Worm (Caenorhabditis elegans): ENCODE data around the gene prx-13.

The prx-13 gene

ce11 chrII:7251978-7252377, at the start of gene prx-13, which contains the start of gene ada-2:
Gene prx-13, minus strand, starts transcription at chrII:7252015.
Gene ada-2, plus strand, starts transcription at chrII:7252259.
- TF ChIP-seq him-1 (tag; optimal IDR thresholded peaks at IDR 0.05) (no peak), W03F9.2 (tag; optimal IDR thresholded peaks at IDR 0.05) (no peak), dao-5 (tag; optimal IDR thresholded peaks at IDR 0.05) (no peak)

ce11 chrII:7299042-7299441, 47.2 kb upstream of the prx-13 start, which contains the start of gene C30G12.1:
Gene C30G12.1, plus strand, starts transcription at chrII:7299342.
- TF ChIP-seq dao-5 (tag; optimal IDR thresholded peaks at IDR 0.05) (no peak), W03F9.2 (tag; optimal IDR thresholded peaks at IDR 0.05) (no peak), him-1 (tag; optimal IDR thresholded peaks at IDR 0.05) (no peak)

ce11 chrII:7298197-7298682, 46.4 kb upstream of the prx-13 start, which contains the start of gene puf-8:
Gene puf-8, minus strand, starts transcription at chrII:7298247.
- TF ChIP-seq W03F9.2 (tag; optimal IDR thresholded peaks at IDR 0.05) = no peak
- TF ChIP-seq him-1 (tag; optimal IDR thresholded peaks at IDR 0.05) = no peak
- no peak for TF ChIP-seq dao-5 (tag; optimal IDR thresholded peaks at IDR 0.05)

ce11 chrII:7295917-7296316, 44.1 kb upstream of the prx-13 start, which contains the start of gene C30G12.6:
Gene C30G12.6, minus strand, starts transcription at chrII:7296017.
- no peak for TF ChIP-seq W03F9.2 (tag; optimal IDR thresholded peaks at IDR 0.05)
- no peak for TF ChIP-seq him-1 (tag; optimal IDR thresholded peaks at IDR 0.05)
- no peak for TF ChIP-seq dao-5 (tag; optimal IDR thresholded peaks at IDR 0.05)

ce11 chrII:7289923-7290476, 38.2 kb upstream of the prx-13 start, which contains the start of gene C30G12.2:
Gene C30G12.2, plus strand, starts transcription at chrII:7290426.
- TF ChIP-seq dao-5 (tag; optimal IDR thresholded peaks at IDR 0.05) (no peak), him-1 (tag; optimal IDR thresholded peaks at IDR 0.05) (no peak), W03F9.2 (tag; optimal IDR thresholded peaks at IDR 0.05) (no peak)

ce11 chrII:7287709-7288108, 35.9 kb upstream of the prx-13 start:
- no peak for TF ChIP-seq dao-5 (tag; optimal IDR thresholded peaks at IDR 0.05)
- TF ChIP-seq W03F9.2 (tag; optimal IDR thresholded peaks at IDR 0.05) = no peak
- no peak for TF ChIP-seq him-1 (tag; optimal IDR thresholded peaks at IDR 0.05)

- TF ChIP-seq dao-5 (tag; optimal IDR thresholded peaks at IDR 0.05) (no peak), W03F9.2 (tag; optimal IDR thresholded peaks at IDR 0.05) (no peak), him-1 (tag; optimal IDR thresholded peaks at IDR 0.05) (no peak)
Measured at ce11 chrII:7287140-7287539, 35.3 kb upstream of the prx-13 start.

ce11 chrII:7283063-7283462, 31.2 kb upstream of the prx-13 start:
- TF ChIP-seq him-1 (tag; optimal IDR thresholded peaks at IDR 0.05) = no peak
- no peak for TF ChIP-seq dao-5 (tag; optimal IDR thresholded peaks at IDR 0.05)
- TF ChIP-seq W03F9.2 (tag; optimal IDR thresholded peaks at IDR 0.05) = no peak

- TF ChIP-seq dao-5 (tag; optimal IDR thresholded peaks at IDR 0.05) (no peak), him-1 (tag; optimal IDR thresholded peaks at IDR 0.05) (no peak), W03F9.2 (tag; optimal IDR thresholded peaks at IDR 0.05) (no peak)
Measured at ce11 chrII:7280584-7280983, 28.8 kb upstream of the prx-13 start.

ce11 chrII:7279808-7280207, 28.0 kb upstream of the prx-13 start:
- TF ChIP-seq dao-5 (tag; optimal IDR thresholded peaks at IDR 0.05) (no peak), W03F9.2 (tag; optimal IDR thresholded peaks at IDR 0.05) (no peak), him-1 (tag; optimal IDR thresholded peaks at IDR 0.05) (no peak)

- TF ChIP-seq him-1 (tag; optimal IDR thresholded peaks at IDR 0.05) (no peak), W03F9.2 (tag; optimal IDR thresholded peaks at IDR 0.05) (no peak), dao-5 (tag; optimal IDR thresholded peaks at IDR 0.05) (no peak)
Measured at ce11 chrII:7277925-7278324, 26.1 kb upstream of the prx-13 start.

- TF ChIP-seq W03F9.2 (tag; optimal IDR thresholded peaks at IDR 0.05) = no peak
- no peak for TF ChIP-seq dao-5 (tag; optimal IDR thresholded peaks at IDR 0.05)
Measured at ce11 chrII:7277257-7277656, 25.4 kb upstream of the prx-13 start.

ce11 chrII:7273517-7273916, 21.7 kb upstream of the prx-13 start:
- TF ChIP-seq dao-5 (tag; optimal IDR thresholded peaks at IDR 0.05) (no peak), W03F9.2 (tag; optimal IDR thresholded peaks at IDR 0.05) (no peak), him-1 (tag; optimal IDR thresholded peaks at IDR 0.05) (no peak)

- TF ChIP-seq dao-5 (tag; optimal IDR thresholded peaks at IDR 0.05) (no peak), W03F9.2 (tag; optimal IDR thresholded peaks at IDR 0.05) (no peak), him-1 (tag; optimal IDR thresholded peaks at IDR 0.05) (no peak)
Measured at ce11 chrII:7272513-7272912, 20.7 kb upstream of the prx-13 start.

ce11 chrII:7269783-7270182, 18.0 kb upstream of the prx-13 start:
- TF ChIP-seq dao-5 (tag; optimal IDR thresholded peaks at IDR 0.05) (no peak), him-1 (tag; optimal IDR thresholded peaks at IDR 0.05) (no peak), W03F9.2 (tag; optimal IDR thresholded peaks at IDR 0.05) (no peak)
